Fruit fly (Drosophila melanogaster): ENCODE measurements around the gene mgl.
A peak's percentile ranks its signal among the peaks of the same experiment; 100 is the strongest.

mgl gene

DNA sequence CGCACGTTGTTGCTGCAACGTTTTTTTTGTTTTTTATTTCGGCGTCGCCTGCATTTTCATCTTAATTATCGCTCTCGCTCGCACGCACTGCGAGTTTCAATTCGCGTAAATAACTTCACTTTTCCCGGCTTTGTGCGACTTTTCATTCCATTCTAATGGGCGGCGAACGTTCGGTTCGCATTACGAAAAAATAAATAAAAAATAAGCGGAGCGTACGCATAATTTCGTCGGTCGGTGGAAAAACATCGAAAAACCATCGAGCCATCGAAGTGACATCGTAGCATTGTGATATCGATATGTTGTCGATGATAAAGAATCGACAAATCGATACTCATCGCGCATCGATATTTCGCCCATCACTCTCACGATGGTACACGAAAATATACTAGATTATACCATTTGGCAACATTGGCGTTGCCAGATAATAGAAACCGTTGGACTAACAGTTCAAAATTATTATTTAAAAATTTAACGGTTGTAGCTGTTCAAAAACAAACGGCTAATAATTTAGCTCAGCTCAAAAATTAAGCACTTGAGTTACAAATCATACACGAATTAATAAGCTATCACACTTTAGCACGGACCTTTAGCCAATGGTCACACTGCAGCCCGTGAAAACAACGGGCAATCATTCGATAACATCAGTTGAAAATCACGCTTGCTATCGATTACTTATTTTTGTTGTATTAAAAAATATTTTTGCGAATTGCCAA, 143.8 kb downstream of the mgl start, which contains the start of the genes Zdhhc8 and BCL7-like (continued):
- peak; percentile 46 for TF ChIP-seq chn (GFP tag; optimal IDR thresholded peaks at IDR 0.05)
- TF ChIP-seq CG17829 (tag; optimal IDR thresholded peaks at IDR 0.05) = peak; percentile 44
- TF ChIP-seq wek (GFP tag; optimal IDR thresholded peaks at IDR 0.05) = no peak
- no peak for TF ChIP-seq sug (tag; optimal IDR thresholded peaks at IDR 0.05)
- no peak for TF ChIP-seq HmgD (GFP tag; optimal IDR thresholded peaks at IDR 0.05)
- no peak for TF ChIP-seq Elba2 (GFP tag; optimal IDR thresholded peaks at IDR 0.05)
- peak; percentile 46; the same call in 1 of the 2 replicates for TF ChIP-seq sisA (GFP tag; IDR thresholded peaks at IDR 0.05)
- peak; percentile 14 for TF ChIP-seq CG10654 (GFP tag; optimal IDR thresholded peaks at IDR 0.05)
- TF ChIP-seq salm (tag; optimal IDR thresholded peaks at IDR 0.05) = no peak
- TF ChIP-seq CG4282 (GFP tag; optimal IDR thresholded peaks at IDR 0.05) = no peak
- no peak for TF ChIP-seq gt (GFP tag; IDR thresholded peaks at IDR 0.05)
- peak; percentile 96 for TF ChIP-seq chinmo (GFP tag; IDR thresholded peaks at IDR 0.05; ENCODE audit: partially characterized antibody)
- TF ChIP-seq CG12071 (GFP tag; optimal IDR thresholded peaks at IDR 0.05) = no peak
- peak; percentile 31 for TF ChIP-seq gcm (GFP tag; optimal IDR thresholded peaks at IDR 0.05)
- peak; percentile 96 for TF ChIP-seq Dref (GFP tag; IDR thresholded peaks at IDR 0.05)
- no peak for TF ChIP-seq tap (tag; optimal IDR thresholded peaks at IDR 0.05)
- TF ChIP-seq caup (GFP tag; optimal IDR thresholded peaks at IDR 0.05; ENCODE audit: severe bottlenecking) = no peak
- TF ChIP-seq Taf1 (GFP tag; IDR thresholded peaks at IDR 0.05) = 0 out of 2 replicates have a peak, but pooled peaks have one; percentile 14
- peak; percentile 32 for TF ChIP-seq CG13123 (GFP tag; optimal IDR thresholded peaks at IDR 0.05)
- no peak for TF ChIP-seq ttk (GFP tag; IDR thresholded peaks at IDR 0.05)
- no peak for TF ChIP-seq H15 (GFP tag; IDR thresholded peaks at IDR 0.05)
- peak; percentile 97 for TF ChIP-seq ato (GFP tag; IDR thresholded peaks at IDR 0.05; ENCODE audit: partially characterized antibody)
- no peak for TF ChIP-seq B-H2 (GFP tag; optimal IDR thresholded peaks at IDR 0.05)
- TF ChIP-seq tio (GFP tag; optimal IDR thresholded peaks at IDR 0.05) = no peak
- no peak for TF ChIP-seq pros (GFP tag; optimal IDR thresholded peaks at IDR 0.05)
- TF ChIP-seq stwl (tag; optimal IDR thresholded peaks at IDR 0.05) = peak; percentile 65
- no peak for TF ChIP-seq CG4404 (GFP tag; IDR thresholded peaks at IDR 0.05)
- peak; percentile 51 for TF ChIP-seq Dp (GFP tag; optimal IDR thresholded peaks at IDR 0.05)
- TF ChIP-seq CG10543 (GFP tag; optimal IDR thresholded peaks at IDR 0.05) = peak; percentile 15
- TF ChIP-seq CG9817 (tag; optimal IDR thresholded peaks at IDR 0.05) = peak; percentile 41
- TF ChIP-seq CG12299 (tag; optimal IDR thresholded peaks at IDR 0.05) = peak; percentile 33
- TF ChIP-seq chif (GFP tag; optimal IDR thresholded peaks at IDR 0.05) = peak; percentile 6 to 27
- TF ChIP-seq pnt (GFP tag; optimal IDR thresholded peaks at IDR 0.05) = no peak
- no peak; the same call in 1 of the 2 replicates for TF ChIP-seq sob (GFP tag; IDR thresholded peaks at IDR 0.05)
- no peak for TF ChIP-seq CG7745 (tag; optimal IDR thresholded peaks at IDR 0.05)
- no peak for TF ChIP-seq NK7.1 (GFP tag; optimal IDR thresholded peaks at IDR 0.05)
- TF ChIP-seq nmo (GFP tag; optimal IDR thresholded peaks at IDR 0.05) = peak; percentile 74
- no peak for TF ChIP-seq CG13296 (GFP tag; optimal IDR thresholded peaks at IDR 0.05)
- TF ChIP-seq CG10366 (GFP tag; IDR thresholded peaks at IDR 0.05) = peak; percentile 17; the same call in 1 of the 2 replicates
- TF ChIP-seq hb (GFP tag; IDR thresholded peaks at IDR 0.05; ENCODE audit: partially characterized antibody) = peak; percentile 99
- TF ChIP-seq slbo (GFP tag; IDR thresholded peaks at IDR 0.05) = peak; percentile 64
- peak; percentile 29 for TF ChIP-seq CG4820 (GFP tag; optimal IDR thresholded peaks at IDR 0.05)
- no peak for TF ChIP-seq jumu (GFP tag; optimal IDR thresholded peaks at IDR 0.05)
- TF ChIP-seq ham (GFP tag; IDR thresholded peaks at IDR 0.05) = no peak
- TF ChIP-seq Rx (GFP tag; IDR thresholded peaks at IDR 0.05) = no peak
- no peak for TF ChIP-seq CG1024 (GFP tag; IDR thresholded peaks at IDR 0.05)
- TF ChIP-seq ap (GFP tag; IDR thresholded peaks at IDR 0.05) = no peak
- no peak for TF ChIP-seq CG6854 (GFP tag; optimal IDR thresholded peaks at IDR 0.05)
- peak; percentile 30 for TF ChIP-seq maf-S (GFP tag; optimal IDR thresholded peaks at IDR 0.05)
- no peak for TF ChIP-seq CG12219 (GFP tag; optimal IDR thresholded peaks at IDR 0.05)

Data from whole organism, embryonic.